Worm (Caenorhabditis elegans): ENCODE results near the gene eef-1B.1.

DNA sequence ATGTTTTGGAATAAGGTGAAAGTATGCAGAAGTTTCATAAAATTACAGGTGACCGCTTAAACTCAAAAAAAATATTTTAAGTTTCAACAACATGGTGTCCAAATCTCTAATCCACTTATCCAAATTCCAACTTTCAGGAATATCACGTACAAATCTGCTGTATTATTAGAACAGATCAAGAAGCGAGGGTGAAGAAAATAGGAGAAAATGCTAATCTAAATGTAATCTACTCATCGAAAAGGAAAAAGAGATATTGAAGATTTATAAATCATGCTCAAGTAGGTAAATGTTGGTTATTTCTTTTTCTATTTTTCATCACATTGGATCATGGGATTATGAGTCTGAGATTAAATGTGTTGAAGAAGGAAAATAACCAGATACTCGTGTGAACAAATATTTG is 28.4 kb upstream of the eef-1B.1 start:
- TF ChIP-seq ztf-26 (tag; optimal IDR thresholded peaks at IDR 0.05) (no peak), unc-62 (GFP tag; optimal IDR thresholded peaks at IDR 0.05) (no peak), K11D2.4 (GFP tag; IDR thresholded peaks at IDR 0.05) (no peak), Y95B8A.8 (GFP tag; IDR thresholded peaks at IDR 0.05) (no peak), nhr-90 (tag; optimal IDR thresholded peaks at IDR 0.05) (no peak), snpc-4 (GFP tag; optimal IDR thresholded peaks at IDR 0.05) (no peak), snpc-4 (tag; optimal IDR thresholded peaks at IDR 0.05) (no peak), ztf-25 (GFP tag; IDR thresholded peaks at IDR 0.05) (no peak), lin-26 (GFP tag; IDR thresholded peaks at IDR 0.05) (no peak)
